Fruit fly (Drosophila melanogaster) whole organism, prepupa: Measurements from ENCODE around the gene CG13806.

ENCODE experiments used
- CG16779 ChIP-seq: fragments of 200-800 bp; sonication (Bioruptor generic); optimal IDR thresholded peaks from 3 replicates; lab custom pipeline; 2017; ENCODE audit warnings: missing biosample characterization, mild to moderate bottlenecking, missing genetic modification characterization
- CG4318 ChIP-seq: fragments of 200-800 bp; sonication (Bioruptor generic); optimal IDR thresholded peaks from 3 replicates; lab custom pipeline; 2017; ENCODE audit warnings: missing biosample characterization, mild to moderate bottlenecking, missing genetic modification characterization
- CG6276 ChIP-seq: fragments of 200-800 bp; sonication (Bioruptor generic); optimal IDR thresholded peaks from 2 replicates; lab custom pipeline; 2017; ENCODE audit warnings: missing biosample characterization, mild to moderate bottlenecking, missing genetic modification characterization
- Hr4 ChIP-seq: fragments of 200-800 bp; sonication (Bioruptor generic); optimal IDR thresholded peaks from 3 replicates; lab custom pipeline; 2016; ENCODE audit warnings: missing biosample characterization, missing genetic modification characterization
- Sox14 ChIP-seq: fragments of 200-800 bp; sonication (Bioruptor generic); optimal IDR thresholded peaks from 3 replicates; lab custom pipeline; 2016; ENCODE audit warnings: missing biosample characterization, missing genetic modification characterization
- dsx ChIP-seq: fragments of 200-800 bp; optimal IDR thresholded peaks from 3 replicates; lab custom pipeline; 2019; ENCODE audit warnings: missing biosample characterization, mild to moderate bottlenecking, missing genetic modification characterization, moderate library complexity; ENCODE audit not compliant: poor library complexity, severe bottlenecking
- fd85E ChIP-seq: fragments of 200-800 bp; sonication (Bioruptor generic); optimal IDR thresholded peaks from 3 replicates; lab custom pipeline; 2016; ENCODE audit warnings: missing biosample characterization, missing genetic modification characterization
- svp ChIP-seq: fragments of 200-800 bp; sonication (Bioruptor generic); peaks from one replicate; lab custom pipeline; 2016; ENCODE audit warnings: missing biosample characterization, missing genetic modification characterization

DNA sequence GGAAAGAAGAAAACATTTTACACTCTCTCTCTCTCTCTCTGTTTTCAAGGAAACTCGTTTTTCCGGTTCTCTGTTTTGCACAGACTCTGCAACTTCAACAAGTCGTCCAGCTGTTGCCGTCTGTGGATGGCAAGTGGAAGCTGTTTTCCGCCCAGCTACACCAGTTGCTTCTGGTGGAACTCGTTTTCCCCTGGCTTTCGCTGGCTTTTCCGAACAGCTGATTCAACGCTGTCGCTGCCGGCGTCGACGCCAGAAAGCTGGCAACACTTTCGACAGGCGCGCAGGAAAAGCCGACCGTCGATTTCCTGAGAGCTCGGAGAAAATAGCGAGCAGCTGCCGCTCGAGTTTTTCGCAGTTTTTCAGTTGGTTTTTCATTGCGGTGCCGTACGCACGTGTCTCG lies 16.3 kb downstream of the CG13806 start, which contains the start of gene MsR2:
- TF ChIP-seq Hr4 (no peak), fd85E (GFP tag; lab: Kevin White, UChicago) (no peak), Sox14 (no peak), CG4318 (no peak), svp (GFP tag; lab: Kevin White, UChicago) (no peak), dsx (GFP tag; lab: Kevin White, UChicago) (no peak), CG16779 (tag; lab: Kevin White, UChicago) (no peak), CG6276 (GFP tag; lab: Kevin White, UChicago) (no peak)
